Worm (Caenorhabditis elegans): Measurements from ENCODE around the gene gpa-13.

The gpa-13 gene

ce11 chrV:12754839-12755238, at the start of gene gpa-13:
Gene gpa-13 (minus strand): TSS chrV:12754939.
- TF ChIP-seq ref-1 (GFP tag; conservative IDR thresholded peaks at IDR 0.05) (no peak), tab-1 (GFP tag; IDR thresholded peaks at IDR 0.05) (no peak), klf-2 (GFP tag; conservative IDR thresholded peaks at IDR 0.05) (no peak), ztf-23 (GFP tag; IDR thresholded peaks at IDR 0.05) (no peak), ztf-29 (GFP tag; IDR thresholded peaks at IDR 0.05) (no peak), flt-1 (GFP tag; IDR thresholded peaks at IDR 0.05) (no peak), T22C8.4 (GFP tag; IDR thresholded peaks at IDR 0.05) (no peak), med-1 (GFP tag; optimal IDR thresholded peaks at IDR 0.05; ENCODE audit: insufficient read depth) (no peak), cog-1 (tag; optimal IDR thresholded peaks at IDR 0.05) (no peak)

ce11 chrV:12803274-12803673, 48.5 kb upstream of the gpa-13 start, which contains the start of gene srbc-45:
Gene srbc-45 (plus strand): TSS chrV:12803574.
- no peak for TF ChIP-seq klf-2 (GFP tag; conservative IDR thresholded peaks at IDR 0.05)
- no peak for TF ChIP-seq med-1 (GFP tag; optimal IDR thresholded peaks at IDR 0.05; ENCODE audit: insufficient read depth)
- no peak for TF ChIP-seq ref-1 (GFP tag; conservative IDR thresholded peaks at IDR 0.05)
- TF ChIP-seq flt-1 (GFP tag; IDR thresholded peaks at IDR 0.05): no peak
- TF ChIP-seq tab-1 (GFP tag; IDR thresholded peaks at IDR 0.05): no peak
- no peak for TF ChIP-seq cog-1 (tag; optimal IDR thresholded peaks at IDR 0.05)
- no peak for TF ChIP-seq T22C8.4 (GFP tag; IDR thresholded peaks at IDR 0.05)
- no peak for TF ChIP-seq ztf-23 (GFP tag; IDR thresholded peaks at IDR 0.05)
- no peak for TF ChIP-seq ztf-29 (GFP tag; IDR thresholded peaks at IDR 0.05)

ce11 chrV:12800171-12800570, 45.4 kb upstream of the gpa-13 start, which contains the start of gene ugt-3:
Gene ugt-3 (minus strand): TSS chrV:12800271.
- TF ChIP-seq ref-1 (GFP tag; conservative IDR thresholded peaks at IDR 0.05): no peak
- no peak for TF ChIP-seq flt-1 (GFP tag; IDR thresholded peaks at IDR 0.05)
- no peak for TF ChIP-seq T22C8.4 (GFP tag; IDR thresholded peaks at IDR 0.05)
- no peak for TF ChIP-seq klf-2 (GFP tag; conservative IDR thresholded peaks at IDR 0.05)
- TF ChIP-seq tab-1 (GFP tag; IDR thresholded peaks at IDR 0.05): no peak

ce11 chrV:12797992-12798391, 43.3 kb upstream of the gpa-13 start, which contains the start of gene ugt-6:
Gene ugt-6 (minus strand): TSS chrV:12798224.
- TF ChIP-seq ztf-23 (GFP tag; IDR thresholded peaks at IDR 0.05) (no peak), ref-1 (GFP tag; conservative IDR thresholded peaks at IDR 0.05) (no peak), ztf-29 (GFP tag; IDR thresholded peaks at IDR 0.05) (no peak), klf-2 (GFP tag; conservative IDR thresholded peaks at IDR 0.05) (no peak), T22C8.4 (GFP tag; IDR thresholded peaks at IDR 0.05) (no peak), tab-1 (GFP tag; IDR thresholded peaks at IDR 0.05) (no peak), med-1 (GFP tag; optimal IDR thresholded peaks at IDR 0.05; ENCODE audit: insufficient read depth) (no peak), cog-1 (tag; optimal IDR thresholded peaks at IDR 0.05) (no peak), flt-1 (GFP tag; IDR thresholded peaks at IDR 0.05) (no peak)

ce11 chrV:12796908-12797490, 42.3 kb upstream of the gpa-13 start:
- TF ChIP-seq med-1 (GFP tag; optimal IDR thresholded peaks at IDR 0.05; ENCODE audit: insufficient read depth): no peak
- TF ChIP-seq klf-2 (GFP tag; conservative IDR thresholded peaks at IDR 0.05): no peak
- TF ChIP-seq flt-1 (GFP tag; IDR thresholded peaks at IDR 0.05): no peak
- no peak for TF ChIP-seq tab-1 (GFP tag; IDR thresholded peaks at IDR 0.05)
- no peak for TF ChIP-seq ref-1 (GFP tag; conservative IDR thresholded peaks at IDR 0.05)
- TF ChIP-seq cog-1 (tag; optimal IDR thresholded peaks at IDR 0.05): no peak
- TF ChIP-seq T22C8.4 (GFP tag; IDR thresholded peaks at IDR 0.05): no peak
- TF ChIP-seq ztf-23 (GFP tag; IDR thresholded peaks at IDR 0.05): no peak
- TF ChIP-seq ztf-29 (GFP tag; IDR thresholded peaks at IDR 0.05): no peak

- TF ChIP-seq T22C8.4 (GFP tag; IDR thresholded peaks at IDR 0.05) (no peak), ref-1 (GFP tag; conservative IDR thresholded peaks at IDR 0.05) (no peak), cog-1 (tag; optimal IDR thresholded peaks at IDR 0.05) (no peak), klf-2 (GFP tag; conservative IDR thresholded peaks at IDR 0.05) (no peak), flt-1 (GFP tag; IDR thresholded peaks at IDR 0.05) (no peak), ztf-29 (GFP tag; IDR thresholded peaks at IDR 0.05) (no peak)
Measured at ce11 chrV:12795927-12796326, 41.2 kb upstream of the gpa-13 start.

ce11 chrV:12795196-12795595, 40.5 kb upstream of the gpa-13 start, which contains the start of gene ugt-4:
Gene ugt-4 (minus strand): TSS chrV:12795336.
- TF ChIP-seq cog-1 (tag; optimal IDR thresholded peaks at IDR 0.05) (no peak), tab-1 (GFP tag; IDR thresholded peaks at IDR 0.05) (no peak), ref-1 (GFP tag; conservative IDR thresholded peaks at IDR 0.05) (no peak), ztf-23 (GFP tag; IDR thresholded peaks at IDR 0.05) (no peak), med-1 (GFP tag; optimal IDR thresholded peaks at IDR 0.05; ENCODE audit: insufficient read depth) (no peak), flt-1 (GFP tag; IDR thresholded peaks at IDR 0.05) (no peak), T22C8.4 (GFP tag; IDR thresholded peaks at IDR 0.05) (no peak), ztf-29 (GFP tag; IDR thresholded peaks at IDR 0.05) (no peak), klf-2 (GFP tag; conservative IDR thresholded peaks at IDR 0.05) (no peak)

ce11 chrV:12792752-12793151, 38.0 kb upstream of the gpa-13 start, which contains the start of gene ugt-5:
Gene ugt-5 (minus strand): TSS chrV:12792965.
- no peak for TF ChIP-seq T22C8.4 (GFP tag; IDR thresholded peaks at IDR 0.05)
- no peak for TF ChIP-seq med-1 (GFP tag; optimal IDR thresholded peaks at IDR 0.05; ENCODE audit: insufficient read depth)
- TF ChIP-seq tab-1 (GFP tag; IDR thresholded peaks at IDR 0.05): no peak
- TF ChIP-seq flt-1 (GFP tag; IDR thresholded peaks at IDR 0.05): no peak

ce11 chrV:12790188-12790587, 35.4 kb upstream of the gpa-13 start, which contains the start of gene srbc-43:
Gene srbc-43 (minus strand): TSS chrV:12790518.
- TF ChIP-seq T22C8.4 (GFP tag; IDR thresholded peaks at IDR 0.05): no peak

- no peak for TF ChIP-seq klf-2 (GFP tag; conservative IDR thresholded peaks at IDR 0.05)
- TF ChIP-seq med-1 (GFP tag; optimal IDR thresholded peaks at IDR 0.05; ENCODE audit: insufficient read depth): no peak
- TF ChIP-seq tab-1 (GFP tag; IDR thresholded peaks at IDR 0.05): no peak
- no peak for TF ChIP-seq ref-1 (GFP tag; conservative IDR thresholded peaks at IDR 0.05)
- no peak for TF ChIP-seq cog-1 (tag; optimal IDR thresholded peaks at IDR 0.05)
- no peak for TF ChIP-seq ztf-29 (GFP tag; IDR thresholded peaks at IDR 0.05)
- TF ChIP-seq ztf-23 (GFP tag; IDR thresholded peaks at IDR 0.05): no peak
- TF ChIP-seq flt-1 (GFP tag; IDR thresholded peaks at IDR 0.05): no peak
- no peak for TF ChIP-seq T22C8.4 (GFP tag; IDR thresholded peaks at IDR 0.05)
Measured at ce11 chrV:12788451-12788850, 33.7 kb upstream of the gpa-13 start, which contains the start of gene srbc-44. Gene srbc-44 (minus strand): TSS chrV:12788551.

Measured in whole organism, midembryonic.